Worm (Caenorhabditis elegans): ENCODE measurements around the gene nlp-21.

The nlp-21 gene

ce11 chrIII:11360156-11360555, 32.9 kb downstream of the nlp-21 start, which contains the start of gene T28D6.4:
Gene T28D6.4, plus strand, starts transcription at chrIII:11360456.
- TF ChIP-seq B0310.2 (tag; optimal IDR thresholded peaks at IDR 0.05) (no peak), F13C5.2 (tag; optimal IDR thresholded peaks at IDR 0.05) (no peak), flt-1 (GFP tag; IDR thresholded peaks at IDR 0.05) (no peak), ceh-13 (GFP tag; optimal IDR thresholded peaks at IDR 0.05) (no peak), ceh-36 (tag; optimal IDR thresholded peaks at IDR 0.05) (no peak), hnd-1 (tag; optimal IDR thresholded peaks at IDR 0.05) (no peak), tbx-37 (GFP tag; conservative IDR thresholded peaks at IDR 0.05) (no peak), scrt-1 (GFP tag; IDR thresholded peaks at IDR 0.05) (no peak)

- no peak for TF ChIP-seq tra-4 (tag; optimal IDR thresholded peaks at IDR 0.05)
- TF ChIP-seq ceh-13 (GFP tag; optimal IDR thresholded peaks at IDR 0.05), result no peak
- TF ChIP-seq ets-7 (tag; optimal IDR thresholded peaks at IDR 0.05), result no peak
- no peak for TF ChIP-seq sea-1 (GFP tag; conservative IDR thresholded peaks at IDR 0.05)
- no peak for TF ChIP-seq flt-1 (GFP tag; IDR thresholded peaks at IDR 0.05)
- no peak for TF ChIP-seq tbx-37 (GFP tag; conservative IDR thresholded peaks at IDR 0.05)
- TF ChIP-seq ama-1 (optimal IDR thresholded peaks at IDR 0.05), result no peak
- TF ChIP-seq F13C5.2 (tag; optimal IDR thresholded peaks at IDR 0.05), result no peak
- no peak for TF ChIP-seq tbx-11 (GFP tag; IDR thresholded peaks at IDR 0.05)
- no peak for TF ChIP-seq aly-1 (tag; optimal IDR thresholded peaks at IDR 0.05)
- TF ChIP-seq hmg-4 (GFP tag; optimal IDR thresholded peaks at IDR 0.05), result no peak
- no peak for TF ChIP-seq hmbx-1 (tag; optimal IDR thresholded peaks at IDR 0.05)
- TF ChIP-seq pes-1 (GFP tag; IDR thresholded peaks at IDR 0.05), result no peak
- TF ChIP-seq ceh-36 (tag; optimal IDR thresholded peaks at IDR 0.05), result no peak
- no peak for TF ChIP-seq hnd-1 (tag; optimal IDR thresholded peaks at IDR 0.05)
- no peak for TF ChIP-seq B0310.2 (tag; optimal IDR thresholded peaks at IDR 0.05)
Measured at ce11 chrIII:11359422-11359821, 33.6 kb downstream of the nlp-21 start.

ce11 chrIII:11358273-11358672, 34.8 kb downstream of the nlp-21 start:
- no peak for TF ChIP-seq hmbx-1 (tag; optimal IDR thresholded peaks at IDR 0.05)
- no peak for TF ChIP-seq F13C5.2 (tag; optimal IDR thresholded peaks at IDR 0.05)
- TF ChIP-seq sea-1 (GFP tag; conservative IDR thresholded peaks at IDR 0.05), result no peak
- no peak for TF ChIP-seq tbx-37 (GFP tag; conservative IDR thresholded peaks at IDR 0.05)
- TF ChIP-seq pes-1 (GFP tag; IDR thresholded peaks at IDR 0.05), result no peak
- TF ChIP-seq ets-7 (tag; optimal IDR thresholded peaks at IDR 0.05), result no peak
- no peak for TF ChIP-seq ama-1 (optimal IDR thresholded peaks at IDR 0.05)
- TF ChIP-seq tbx-11 (GFP tag; IDR thresholded peaks at IDR 0.05), result no peak
- no peak for TF ChIP-seq hnd-1 (tag; optimal IDR thresholded peaks at IDR 0.05)
- TF ChIP-seq hmg-4 (GFP tag; optimal IDR thresholded peaks at IDR 0.05), result no peak
- no peak for TF ChIP-seq flt-1 (GFP tag; IDR thresholded peaks at IDR 0.05)
- TF ChIP-seq scrt-1 (GFP tag; IDR thresholded peaks at IDR 0.05), result no peak

- TF ChIP-seq hmbx-1 (tag; optimal IDR thresholded peaks at IDR 0.05) (no peak), aly-1 (tag; optimal IDR thresholded peaks at IDR 0.05) (no peak), tbx-37 (GFP tag; conservative IDR thresholded peaks at IDR 0.05) (no peak)
Measured at ce11 chrIII:11357418-11357817, 35.6 kb downstream of the nlp-21 start.

DNA sequence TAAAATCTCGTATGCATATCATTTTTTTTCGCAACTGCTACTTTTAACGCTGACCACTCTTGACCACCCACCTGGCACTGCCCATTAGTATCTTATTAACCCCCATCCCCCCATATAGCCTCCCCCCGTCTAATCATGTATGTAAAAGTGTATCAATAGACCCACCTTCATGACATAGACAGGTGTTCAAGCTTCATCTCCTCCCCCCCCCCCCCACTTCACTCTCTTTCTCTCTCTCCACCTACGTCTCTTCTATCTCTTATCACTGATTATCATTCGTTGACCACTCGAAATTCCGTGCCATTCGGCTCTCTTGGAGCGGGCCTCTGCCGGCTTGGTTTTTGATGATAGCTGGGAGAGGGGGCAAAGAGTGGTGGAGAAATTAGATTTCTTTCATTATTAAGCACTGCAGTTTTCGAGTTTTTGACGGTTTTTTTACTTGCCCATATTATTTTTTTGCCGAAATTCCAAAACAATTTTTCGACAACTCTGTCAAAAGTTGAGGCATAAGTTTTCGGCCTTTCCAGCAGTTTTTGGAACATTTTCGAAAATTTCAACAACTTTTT, 37.2 kb downstream of the nlp-21 start:
- no peak for TF ChIP-seq hmbx-1 (tag; optimal IDR thresholded peaks at IDR 0.05)
- TF ChIP-seq hmg-4 (GFP tag; optimal IDR thresholded peaks at IDR 0.05), result no peak
- TF ChIP-seq ceh-36 (tag; optimal IDR thresholded peaks at IDR 0.05), result no peak
- TF ChIP-seq ets-7 (tag; optimal IDR thresholded peaks at IDR 0.05), result no peak
- TF ChIP-seq hnd-1 (tag; optimal IDR thresholded peaks at IDR 0.05), result no peak
- no peak for TF ChIP-seq aly-1 (tag; optimal IDR thresholded peaks at IDR 0.05)
- TF ChIP-seq ama-1 (optimal IDR thresholded peaks at IDR 0.05), result no peak
- TF ChIP-seq B0310.2 (tag; optimal IDR thresholded peaks at IDR 0.05), result no peak
- TF ChIP-seq tbx-11 (GFP tag; IDR thresholded peaks at IDR 0.05), result no peak
- TF ChIP-seq ceh-13 (GFP tag; optimal IDR thresholded peaks at IDR 0.05), result no peak
- TF ChIP-seq pes-1 (GFP tag; IDR thresholded peaks at IDR 0.05), result no peak
- no peak for TF ChIP-seq tbx-37 (GFP tag; conservative IDR thresholded peaks at IDR 0.05)
- no peak for TF ChIP-seq F13C5.2 (tag; optimal IDR thresholded peaks at IDR 0.05)
- TF ChIP-seq tra-4 (tag; optimal IDR thresholded peaks at IDR 0.05), result no peak
- TF ChIP-seq flt-1 (GFP tag; IDR thresholded peaks at IDR 0.05), result no peak
- TF ChIP-seq scrt-1 (GFP tag; IDR thresholded peaks at IDR 0.05), result no peak
- no peak for TF ChIP-seq sea-1 (GFP tag; conservative IDR thresholded peaks at IDR 0.05)

- peak; percentile 66; the same call in 1 of the 2 replicates for TF ChIP-seq pes-1 (GFP tag; IDR thresholded peaks at IDR 0.05)
- TF ChIP-seq tbx-11 (GFP tag; IDR thresholded peaks at IDR 0.05), result peak; percentile 17; the same call in 1 of the 2 replicates
- TF ChIP-seq tra-4 (tag; optimal IDR thresholded peaks at IDR 0.05), result no peak
- TF ChIP-seq tbx-37 (GFP tag; conservative IDR thresholded peaks at IDR 0.05), result 0 out of 2 replicates have a peak, but pooled peaks have one; percentile 41
- TF ChIP-seq flt-1 (GFP tag; IDR thresholded peaks at IDR 0.05), result 0 out of 2 replicates have a peak, but pooled peaks have one; percentile 8
Measured at ce11 chrIII:11353499-11353898, 39.6 kb downstream of the nlp-21 start.

DNA sequence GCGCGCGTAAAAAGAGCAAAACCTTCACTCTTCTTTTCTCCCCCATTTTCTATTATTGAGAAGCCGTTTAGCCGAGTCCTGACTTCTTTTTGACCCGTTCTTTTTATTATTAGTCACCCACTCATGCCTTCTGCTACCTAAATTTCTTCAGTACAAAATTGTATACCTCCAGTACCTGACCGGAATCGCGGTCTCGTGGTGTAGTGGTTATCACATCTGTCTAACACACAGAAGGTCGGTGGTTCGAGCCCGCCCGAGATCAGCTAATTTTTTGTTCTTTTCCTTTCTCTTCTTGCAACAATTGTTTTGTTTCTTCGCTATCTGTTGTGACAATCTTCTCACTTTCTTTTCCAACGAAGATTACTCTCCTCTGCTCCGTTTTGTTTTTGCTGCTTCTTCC, 40.2 kb downstream of the nlp-21 start:
- TF ChIP-seq tbx-11 (GFP tag; IDR thresholded peaks at IDR 0.05) (peak; percentile 57; the same call in 1 of the 2 replicates), pes-1 (GFP tag; IDR thresholded peaks at IDR 0.05) (peak; percentile 63), flt-1 (GFP tag; IDR thresholded peaks at IDR 0.05) (peak; percentile 45; the same call in 1 of the 2 replicates), F13C5.2 (tag; optimal IDR thresholded peaks at IDR 0.05) (no peak)

DNA sequence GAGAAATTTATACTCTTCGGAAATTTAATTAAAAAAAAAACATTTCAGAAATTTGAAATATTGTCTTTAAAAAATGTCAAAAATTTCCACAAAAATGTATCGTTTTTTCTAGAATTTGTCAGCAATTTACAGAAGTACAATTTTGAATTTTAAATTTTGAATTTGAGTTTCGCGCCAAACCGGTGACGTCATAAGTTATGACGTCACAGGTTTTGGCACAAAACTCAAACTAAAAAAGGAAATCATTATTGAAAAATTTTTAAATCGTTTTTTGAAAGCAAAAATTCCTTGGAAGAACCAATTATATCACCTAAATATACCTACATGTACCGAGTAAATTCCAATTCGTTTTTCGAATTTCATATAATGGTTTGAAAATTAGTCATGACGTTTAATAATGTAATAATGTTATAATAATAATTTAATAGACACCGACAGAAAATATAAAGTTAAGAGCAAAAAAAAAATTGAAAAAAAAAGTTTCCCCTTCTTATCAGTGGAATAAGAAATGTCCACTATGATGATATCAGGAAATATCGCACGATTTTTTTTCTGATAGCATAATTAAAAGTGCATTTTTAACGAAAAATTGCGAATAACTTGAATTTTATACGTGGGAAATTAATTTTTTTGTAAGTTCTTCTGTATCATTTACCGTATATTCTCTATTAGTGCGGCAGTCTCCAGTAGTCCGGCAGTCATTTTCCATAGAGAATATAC, 42.8 kb downstream of the nlp-21 start:
- no peak for TF ChIP-seq ets-7 (tag; optimal IDR thresholded peaks at IDR 0.05)
- TF ChIP-seq hnd-1 (tag; optimal IDR thresholded peaks at IDR 0.05), result no peak
- TF ChIP-seq scrt-1 (GFP tag; IDR thresholded peaks at IDR 0.05), result no peak
